Worm (Caenorhabditis elegans) whole organism, mixed stage, embryonic: ENCODE results near the gene F28F8.7.
"Not testable (repeated sequence)": the region's sequence is repeated elsewhere in the genome, so short reads cannot be mapped to it uniquely, and the experiment has no call there.

Experiments used
- ceh-83 ChIP-seq: fragments of 200-800 bp; sonication (Bioruptor generic); optimal IDR thresholded peaks from 2 replicates; lab custom pipeline; 2018; ENCODE audit warnings: mild to moderate bottlenecking, missing genetic modification characterization, missing compliant biosample characterization
- pha-4 ChIP-seq: fragments of 150-350 bp; optimal IDR thresholded peaks from 2 replicates; lab custom pipeline; 2018; ENCODE audit warnings: missing biosample characterization, missing genetic modification reagents, missing genetic modification characterization
- snpc-4 ChIP-seq: fragments of 150-350 bp; optimal IDR thresholded peaks from 2 replicates; lab custom pipeline; 2014; ENCODE audit warnings: missing biosample characterization, missing genetic modification characterization
- unc-39 ChIP-seq: fragments of 150-350 bp; optimal IDR thresholded peaks from 2 replicates; lab custom pipeline; 2014; ENCODE audit warnings: missing biosample characterization, missing genetic modification characterization
- unc-62 ChIP-seq: fragments of 150-350 bp; optimal IDR thresholded peaks from 2 replicates; lab custom pipeline; 2014; ENCODE audit warnings: missing biosample characterization, missing genetic modification reagents, missing genetic modification characterization

DNA sequence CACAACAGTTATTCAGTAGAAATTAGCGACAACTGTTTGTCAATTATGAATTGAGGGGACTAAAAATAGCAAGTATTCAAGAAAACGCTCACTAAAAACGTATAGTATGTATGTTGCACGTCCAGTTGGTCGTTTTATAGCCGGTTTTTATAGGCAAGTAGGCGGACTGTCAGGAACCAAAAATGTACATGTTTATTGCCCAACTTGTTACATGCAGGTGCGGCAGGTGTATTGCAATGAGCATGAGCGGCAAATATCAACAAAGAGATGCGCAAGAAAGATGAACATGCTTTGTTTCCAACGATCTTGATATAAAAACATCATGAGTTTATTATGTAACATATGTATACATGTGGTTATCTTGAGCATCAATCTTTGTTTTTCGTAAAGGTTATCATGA lies 9.3 kb upstream of the F28F8.7 start, which contains the start of gene B0391.14:
- TF ChIP-seq snpc-4 (tag; lab: Kevin White, UChicago); ceh-83 (GFP tag; lab: Kevin White, UChicago); pha-4; unc-62 (GFP tag; lab: Kevin White, UChicago); unc-39: not testable (repeated sequence)
